Worm (Caenorhabditis elegans): ENCODE data around the gene C15H7.3.

C15H7.3 gene

DNA sequence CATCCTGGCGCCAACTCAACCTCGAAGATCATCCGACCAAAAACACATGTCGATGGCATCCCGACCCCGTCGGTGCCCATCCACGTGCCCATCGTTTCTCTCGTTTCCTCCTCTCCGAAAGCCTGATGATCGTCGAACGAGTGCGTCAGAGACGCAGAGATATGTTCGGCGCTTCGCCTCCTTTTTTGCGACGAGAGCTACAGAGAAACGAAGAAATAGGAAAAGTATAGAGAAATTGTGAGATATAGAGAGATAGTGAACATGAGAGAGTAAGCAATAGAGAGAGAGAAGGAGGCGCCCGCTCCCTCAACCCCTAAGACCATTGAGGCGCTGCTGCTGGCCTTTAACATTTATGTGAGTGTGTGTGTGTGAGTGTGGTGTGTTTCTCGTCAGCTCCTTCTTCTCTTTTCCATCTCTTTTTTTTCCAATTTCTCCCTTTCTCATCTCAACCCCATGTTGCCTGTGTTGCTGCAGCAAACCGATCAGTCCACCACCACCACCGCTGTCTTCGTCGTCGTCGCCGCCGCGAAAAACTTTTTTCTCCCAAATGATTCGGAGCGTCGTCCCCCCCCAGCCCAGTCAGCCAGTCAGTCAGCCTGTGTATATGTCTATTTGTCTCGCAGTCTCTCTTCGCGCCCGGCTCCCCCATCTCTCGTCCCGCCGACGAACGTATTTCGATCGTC lies 32.6 kb downstream of the C15H7.3 start, which contains the start of gene hlh-11:
hlh-11 (plus strand) TSS at position 633 of the 683 bp plus-strand sequence.
- peak; percentile 32 for TF ChIP-seq flh-1 (GFP tag; optimal IDR thresholded peaks at IDR 0.05)
- no peak for TF ChIP-seq M03D4.4 (tag; optimal IDR thresholded peaks at IDR 0.05)
- no peak for TF ChIP-seq sem-2 (GFP tag; optimal IDR thresholded peaks at IDR 0.05)
- no peak for TF ChIP-seq pha-4 (tag; optimal IDR thresholded peaks at IDR 0.05)
- TF ChIP-seq ceh-43 (GFP tag; optimal IDR thresholded peaks at IDR 0.05), result no peak
- TF ChIP-seq lsy-2 (tag; optimal IDR thresholded peaks at IDR 0.05), result peak; percentile 35
- no peak for TF ChIP-seq drap-1 (GFP tag; optimal IDR thresholded peaks at IDR 0.05)
- no peak for TF ChIP-seq sptf-1 (tag; optimal IDR thresholded peaks at IDR 0.05)
- TF ChIP-seq blmp-1 (tag; optimal IDR thresholded peaks at IDR 0.05), result no peak
- peak; percentile 23 for TF ChIP-seq mls-2 (tag; optimal IDR thresholded peaks at IDR 0.05)
- TF ChIP-seq elt-3 (tag; optimal IDR thresholded peaks at IDR 0.05), result no peak
- TF ChIP-seq nhr-76 (tag; optimal IDR thresholded peaks at IDR 0.05), result no peak
- peak; percentile 19 for TF ChIP-seq lin-13 (tag; optimal IDR thresholded peaks at IDR 0.05)
- no peak for TF ChIP-seq ham-2 (GFP tag; optimal IDR thresholded peaks at IDR 0.05)
- no peak for TF ChIP-seq lin-32 (GFP tag; optimal IDR thresholded peaks at IDR 0.05)
- peak; percentile 8 for TF ChIP-seq mep-1 (tag; optimal IDR thresholded peaks at IDR 0.05)
- no peak for TF ChIP-seq tbx-8 (GFP tag; optimal IDR thresholded peaks at IDR 0.05)
- peak; percentile 96 for TF ChIP-seq unc-120 (tag; optimal IDR thresholded peaks at IDR 0.05; ENCODE audit: poor library complexity, severe bottlenecking)
- no peak for TF ChIP-seq unc-39 (tag; optimal IDR thresholded peaks at IDR 0.05)
- TF ChIP-seq elt-1 (tag; optimal IDR thresholded peaks at IDR 0.05; ENCODE audit: borderline replicate concordance, insufficient read depth), result no peak
- no peak for TF ChIP-seq nhr-2 (tag; optimal IDR thresholded peaks at IDR 0.05)
- TF ChIP-seq unc-62 (GFP tag; optimal IDR thresholded peaks at IDR 0.05), result peak; percentile 20
- no peak for TF ChIP-seq bed-3 (GFP tag; optimal IDR thresholded peaks at IDR 0.05)
- TF ChIP-seq ztf-11 (tag; optimal IDR thresholded peaks at IDR 0.05), result no peak
- no peak for TF ChIP-seq cnd-1 (tag; optimal IDR thresholded peaks at IDR 0.05)
- TF ChIP-seq ceh-39 (tag; optimal IDR thresholded peaks at IDR 0.05), result no peak
- TF ChIP-seq zip-8 (tag; optimal IDR thresholded peaks at IDR 0.05), result no peak
- no peak for TF ChIP-seq snpc-4 (tag; optimal IDR thresholded peaks at IDR 0.05)
- TF ChIP-seq nhr-237 (tag; optimal IDR thresholded peaks at IDR 0.05), result peak; percentile 45
- peak; percentile 58 for TF ChIP-seq ces-1 (GFP tag; optimal IDR thresholded peaks at IDR 0.05)
- TF ChIP-seq ceh-83 (GFP tag; optimal IDR thresholded peaks at IDR 0.05), result no peak
- no peak for TF ChIP-seq nhr-12 (tag; optimal IDR thresholded peaks at IDR 0.05)
- no peak for TF ChIP-seq nhr-28 (tag; optimal IDR thresholded peaks at IDR 0.05)
- peak; percentile 25 for TF ChIP-seq hlh-1 (tag; optimal IDR thresholded peaks at IDR 0.05)
- TF ChIP-seq mab-5 (tag; optimal IDR thresholded peaks at IDR 0.05), result no peak

DNA sequence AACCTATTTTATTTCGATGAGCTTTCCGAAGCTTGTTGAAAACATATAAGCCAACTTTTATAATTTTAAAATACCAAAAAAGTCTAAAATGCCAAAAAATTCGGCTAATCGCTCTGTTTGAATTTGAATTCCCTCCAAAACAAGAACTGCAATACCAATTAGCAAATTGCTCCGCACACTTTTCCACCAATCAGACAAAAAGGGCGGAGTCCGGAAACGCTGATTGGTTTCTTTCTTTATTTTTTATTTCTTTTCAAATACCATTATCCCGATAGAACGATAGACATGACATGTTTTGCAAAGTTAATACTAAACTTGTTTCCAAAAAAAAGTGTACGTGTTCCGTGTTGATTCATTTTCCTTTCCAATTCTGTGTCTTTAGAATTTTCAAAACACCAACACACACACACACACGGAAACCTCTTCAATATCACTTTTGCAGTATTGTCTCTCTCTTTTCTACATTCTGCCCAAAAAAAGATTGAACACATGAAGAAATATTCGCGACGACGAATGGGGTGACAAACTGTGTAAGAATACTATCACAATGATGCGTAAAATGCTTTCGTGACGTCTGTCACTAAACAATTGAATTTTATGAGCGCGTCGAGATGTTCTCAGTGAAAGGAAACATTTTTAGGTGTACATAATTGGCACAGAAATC lies 34.0 kb downstream of the C15H7.3 start:
- TF ChIP-seq ces-1 (GFP tag; optimal IDR thresholded peaks at IDR 0.05) (no peak), nhr-2 (tag; optimal IDR thresholded peaks at IDR 0.05) (no peak), flh-1 (GFP tag; optimal IDR thresholded peaks at IDR 0.05) (no peak), pha-4 (tag; optimal IDR thresholded peaks at IDR 0.05) (no peak), unc-120 (tag; optimal IDR thresholded peaks at IDR 0.05; ENCODE audit: poor library complexity, severe bottlenecking) (no peak), mls-2 (tag; optimal IDR thresholded peaks at IDR 0.05) (no peak), nhr-237 (tag; optimal IDR thresholded peaks at IDR 0.05) (no peak), lin-13 (tag; optimal IDR thresholded peaks at IDR 0.05) (no peak), lin-32 (GFP tag; optimal IDR thresholded peaks at IDR 0.05) (no peak), bed-3 (GFP tag; optimal IDR thresholded peaks at IDR 0.05) (no peak), zip-8 (tag; optimal IDR thresholded peaks at IDR 0.05) (no peak), blmp-1 (tag; optimal IDR thresholded peaks at IDR 0.05) (no peak), ceh-43 (GFP tag; optimal IDR thresholded peaks at IDR 0.05) (no peak), lsy-2 (tag; optimal IDR thresholded peaks at IDR 0.05) (no peak), mab-5 (tag; optimal IDR thresholded peaks at IDR 0.05) (no peak), elt-3 (tag; optimal IDR thresholded peaks at IDR 0.05) (no peak)

DNA sequence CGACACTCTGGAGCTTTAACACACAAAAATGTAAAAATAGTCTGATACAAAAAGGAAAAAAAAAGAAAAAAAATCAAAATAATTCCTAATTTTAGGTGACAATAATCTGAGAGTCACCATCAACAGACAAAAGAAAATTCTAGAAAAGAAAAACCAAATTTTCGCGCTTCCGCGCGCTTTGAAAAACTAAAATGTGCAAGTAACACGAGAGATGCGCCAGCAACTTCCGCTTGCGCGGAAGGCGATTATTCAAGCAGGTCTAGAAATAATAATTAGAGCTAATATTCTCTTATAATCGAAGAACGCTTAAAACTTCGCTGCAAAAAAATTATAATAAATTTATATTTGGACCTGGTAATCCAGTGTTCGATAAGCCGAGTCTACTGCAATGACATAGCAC lies 34.8 kb downstream of the C15H7.3 start:
- TF ChIP-seq ceh-39 (tag; optimal IDR thresholded peaks at IDR 0.05) (no peak), ceh-83 (GFP tag; optimal IDR thresholded peaks at IDR 0.05) (peak; percentile 65), cnd-1 (tag; optimal IDR thresholded peaks at IDR 0.05) (no peak), lin-13 (tag; optimal IDR thresholded peaks at IDR 0.05) (peak; percentile 44)
